Worm (Caenorhabditis elegans): Measurements from ENCODE around the gene idpp-4.

DNA sequence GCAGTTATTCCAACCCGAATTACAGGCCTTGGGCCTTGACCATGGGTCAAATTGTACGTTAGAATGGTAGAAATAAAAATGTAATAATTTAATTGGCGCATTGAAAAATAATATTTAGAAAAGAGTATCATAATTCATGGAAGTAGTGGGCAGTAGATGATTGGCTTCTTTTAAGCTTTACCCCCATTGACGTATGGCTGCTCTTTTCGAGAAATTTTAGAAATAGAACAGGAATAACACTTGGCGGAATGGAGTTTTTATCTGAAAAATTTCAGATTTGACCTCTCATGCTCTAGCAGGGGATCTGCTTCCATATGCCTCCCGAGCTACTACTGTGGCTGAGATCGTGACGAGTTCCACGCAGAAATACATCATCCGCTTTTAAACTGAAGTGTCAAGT lies 12.5 kb upstream of the idpp-4 start, which contains the start of gene gcy-4:
- TF ChIP-seq ama-1 (optimal IDR thresholded peaks at IDR 0.05), result no peak
- TF ChIP-seq flt-1 (GFP tag; IDR thresholded peaks at IDR 0.05), result no peak
- TF ChIP-seq sea-1 (GFP tag; conservative IDR thresholded peaks at IDR 0.05), result no peak
- no peak for TF ChIP-seq B0310.2 (tag; optimal IDR thresholded peaks at IDR 0.05)
- TF ChIP-seq aly-1 (tag; optimal IDR thresholded peaks at IDR 0.05), result no peak
- no peak for TF ChIP-seq ceh-13 (GFP tag; optimal IDR thresholded peaks at IDR 0.05)
- TF ChIP-seq tra-4 (tag; optimal IDR thresholded peaks at IDR 0.05), result no peak
- no peak for TF ChIP-seq ceh-36 (tag; optimal IDR thresholded peaks at IDR 0.05)
- TF ChIP-seq ets-7 (tag; optimal IDR thresholded peaks at IDR 0.05), result no peak
- TF ChIP-seq hmbx-1 (tag; optimal IDR thresholded peaks at IDR 0.05), result no peak
- TF ChIP-seq tbx-11 (GFP tag; IDR thresholded peaks at IDR 0.05), result no peak
- no peak for TF ChIP-seq hnd-1 (tag; optimal IDR thresholded peaks at IDR 0.05)
